Worm (Caenorhabditis elegans): ENCODE results near the gene C08E8.10.

DNA sequence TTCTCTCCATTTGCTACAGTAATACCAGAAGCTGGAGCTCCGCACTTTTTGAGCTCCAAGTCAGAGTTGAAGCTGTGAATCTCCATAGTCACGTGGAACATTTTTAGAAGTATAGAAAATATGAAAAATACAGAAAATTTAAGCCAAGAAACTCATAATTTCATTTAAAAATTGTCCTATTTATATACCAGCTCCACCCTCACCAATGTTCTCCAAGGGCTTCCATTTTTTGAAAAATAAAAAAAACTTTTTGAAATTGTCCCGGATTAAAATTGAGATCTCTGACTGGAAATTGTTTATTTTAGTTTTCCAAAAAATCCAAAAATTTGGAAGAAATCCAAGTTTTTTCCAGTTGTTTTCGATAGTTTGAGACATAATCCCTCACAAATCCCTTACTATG is 20.2 kb upstream of the C08E8.10 start, which contains the start of gene C08E8.5:
- TF ChIP-seq lin-39 (tag; optimal IDR thresholded peaks at IDR 0.05) (no peak), nhr-11 (tag; optimal IDR thresholded peaks at IDR 0.05) (no peak), skn-1 (tag; optimal IDR thresholded peaks at IDR 0.05) (no peak), sma-3 (GFP tag; optimal IDR thresholded peaks at IDR 0.05) (no peak), unc-62 (GFP tag; optimal IDR thresholded peaks at IDR 0.05) (no peak), mab-5 (tag; optimal IDR thresholded peaks at IDR 0.05) (no peak), ZK546.5 (tag; optimal IDR thresholded peaks at IDR 0.05) (no peak), F13H6.1 (tag; optimal IDR thresholded peaks at IDR 0.05) (no peak), snpc-4 (tag; optimal IDR thresholded peaks at IDR 0.05) (no peak), elt-3 (tag; optimal IDR thresholded peaks at IDR 0.05) (no peak)

Measured in whole organism, L2 larva.